Worm (Caenorhabditis elegans): ENCODE measurements around the gene acdh-12.

ce11 chrII:7196040-7196439 lies 599 bp upstream of the acdh-12 start, which contains the start of gene maoc-1:
- TF ChIP-seq him-1 (tag; optimal IDR thresholded peaks at IDR 0.05) (no peak), W03F9.2 (tag; optimal IDR thresholded peaks at IDR 0.05) (no peak)
